Worm (Caenorhabditis elegans) whole organism, L4 larva: Measurements from ENCODE around the gene bec-1.

ENCODE experiments used
- daf-12 ChIP-seq: fragments of 150-350 bp; optimal IDR thresholded peaks from 2 replicates; lab custom pipeline; 2014; ENCODE audit warnings: missing biosample characterization, missing genetic modification reagents, missing genetic modification characterization
- dve-1 ChIP-seq: sonication (generic microtip); optimal IDR thresholded peaks from 2 replicates; lab custom pipeline; 2017; ENCODE audit warnings: antibody characterized with exemption, mild to moderate bottlenecking, missing genetic modification characterization, missing compliant biosample characterization; ENCODE audit not compliant: insufficient read depth
- nhr-237 ChIP-seq: sonication (generic microtip); optimal IDR thresholded peaks from 2 replicates; lab custom pipeline; 2017; ENCODE audit warnings: missing biosample characterization, missing genetic modification characterization
- nhr-77 ChIP-seq: fragments of 150-350 bp; optimal IDR thresholded peaks from 2 replicates; lab custom pipeline; 2014; ENCODE audit warnings: missing biosample characterization, missing genetic modification characterization
- unc-130 ChIP-seq: sonication (generic microtip); optimal IDR thresholded peaks from 2 replicates; lab custom pipeline; 2016; ENCODE audit warnings: missing genetic modification reagents, missing genetic modification characterization, missing compliant biosample characterization
- unc-39 ChIP-seq: sonication (generic microtip); optimal IDR thresholded peaks from 2 replicates; lab custom pipeline; 2017; ENCODE audit warnings: missing biosample characterization, missing genetic modification characterization
- unc-62 ChIP-seq, 3 experiments: fragments of 150-350 bp in 1 of 3; sonication (generic microtip); optimal IDR thresholded peaks in 2 of 3; peaks in 1 of 3; 1 replicate in 1 of 3; 2 replicates in 2 of 3; lab custom pipeline; 2014 to 2017; ENCODE audit warnings: missing biosample characterization in 3 of 3, missing genetic modification characterization in 3 of 3, missing genetic modification reagents in 3 of 3, missing genotype in 1 of 3
- zag-1 ChIP-seq: fragments of 150-350 bp; optimal IDR thresholded peaks from 2 replicates; lab custom pipeline; 2014; ENCODE audit warnings: missing biosample characterization, missing genetic modification characterization
- zip-11 ChIP-seq: fragments of 200-800 bp; sonication (Bioruptor generic); IDR thresholded peaks from 2 replicates; pipeline ENCODE4 v1.3.6; 2022; ENCODE audit warnings: missing genetic modification characterization, missing compliant biosample characterization

- peak in 1 of 2 experiments; percentile 72 for TF ChIP-seq unc-62 (GFP tag; optimal IDR thresholded peaks at IDR 0.05 in 1 of 2; lab: Kevin White, UChicago)
- TF ChIP-seq unc-62 (tag; optimal IDR thresholded peaks at IDR 0.05; lab: Kevin White, UChicago) = no peak
- TF ChIP-seq unc-130 (GFP tag; lab: Kevin White, UChicago) = no peak
- no peak for TF ChIP-seq daf-12
- no peak for TF ChIP-seq nhr-77 (tag; lab: Kevin White, UChicago)
- no peak for TF ChIP-seq zag-1 (tag; lab: Kevin White, UChicago)
- TF ChIP-seq nhr-237 (tag; lab: Kevin White, UChicago) = no peak
- TF ChIP-seq dve-1 (tag; lab: Kevin White, UChicago) = no peak
- TF ChIP-seq zip-11 (GFP tag; lab: Robert Waterston, UW) = no peak
- no peak for TF ChIP-seq unc-39 (tag; lab: Kevin White, UChicago)
These were observed 2.2 kb downstream of the bec-1 start for ce11 chrIV:5662073-5662472.
